Fruit fly (Drosophila melanogaster) whole organism, embryonic: Measurements from ENCODE around the gene CG8300.

Source experiments
- Bteb2 ChIP-seq: fragments of 200-800 bp; sonication (Bioruptor generic); optimal IDR thresholded peaks from 2 replicates; lab custom pipeline; 2016; ENCODE audit warnings: missing biosample characterization, missing genetic modification characterization
- C15 ChIP-seq: fragments of 200-800 bp; sonication (Bioruptor generic); IDR thresholded peaks from 3 replicates; pipeline ENCODE4 v1.3.6; 2022; ENCODE audit warnings: missing biosample characterization, missing genetic modification characterization
- CG11504 ChIP-seq: fragments of 200-800 bp; sonication (Bioruptor generic); optimal IDR thresholded peaks from 3 replicates; lab custom pipeline; 2019; ENCODE audit warnings: missing biosample characterization, mild to moderate bottlenecking, missing genetic modification characterization, moderate library complexity
- CG12769 ChIP-seq: fragments of 200-800 bp; sonication (Bioruptor generic); optimal IDR thresholded peaks from 2 replicates; lab custom pipeline; 2019; ENCODE audit warnings: missing biosample characterization, mild to moderate bottlenecking, missing genetic modification characterization, moderate library complexity
- CG13287 ChIP-seq: fragments of 200-800 bp; sonication (Bioruptor generic); IDR thresholded peaks from 2 replicates; pipeline ENCODE4 v1.3.6; 2022; ENCODE audit warnings: missing biosample characterization, missing genetic modification characterization; ENCODE audit not compliant: partially characterized antibody
- CG14667 ChIP-seq: fragments of 200-800 bp; sonication (Bioruptor generic); IDR thresholded peaks from 2 replicates; pipeline ENCODE4 v1.3.6; 2022; ENCODE audit warnings: missing biosample characterization, missing genetic modification characterization
- CG15479 ChIP-seq: fragments of 200-800 bp; sonication (Bioruptor generic); optimal IDR thresholded peaks from 3 replicates; lab custom pipeline; 2019; ENCODE audit warnings: missing biosample characterization, mild to moderate bottlenecking, missing genetic modification characterization, moderate library complexity
- CG1603 ChIP-seq: fragments of 200-800 bp; sonication (Bioruptor generic); optimal IDR thresholded peaks from 2 replicates; lab custom pipeline; 2019; ENCODE audit warnings: missing biosample characterization, mild to moderate bottlenecking, missing genetic modification characterization, moderate library complexity
- CG16779 ChIP-seq: fragments of 200-800 bp; sonication (Bioruptor generic); IDR thresholded peaks from 2 replicates; pipeline ENCODE4 v1.3.6; 2022; ENCODE audit warnings: missing biosample characterization, missing genetic modification characterization
- CG18599 ChIP-seq: fragments of 200-800 bp; sonication (Bioruptor generic); optimal IDR thresholded peaks from 3 replicates; lab custom pipeline; 2017; ENCODE audit warnings: missing biosample characterization, missing genetic modification characterization, mild to moderate bottlenecking, moderate library complexity, missing genetic modification reagents
- CG2120 ChIP-seq: fragments of 200-800 bp; sonication (Bioruptor generic); optimal IDR thresholded peaks from 3 replicates; lab custom pipeline; 2016; ENCODE audit warnings: missing biosample characterization, missing genetic modification characterization
- CG2678 ChIP-seq: fragments of 200-800 bp; sonication (Bioruptor generic); optimal IDR thresholded peaks from 3 replicates; lab custom pipeline; 2019; ENCODE audit warnings: missing biosample characterization, mild to moderate bottlenecking, missing genetic modification characterization, moderate library complexity
- CG30020 ChIP-seq: fragments of 200-800 bp; optimal IDR thresholded peaks from 2 replicates; lab custom pipeline; 2019; ENCODE audit warnings: missing biosample characterization, mild to moderate bottlenecking, missing genetic modification characterization, moderate library complexity
- CG6175 ChIP-seq: fragments of 200-800 bp; sonication (Bioruptor generic); IDR thresholded peaks from 3 replicates; pipeline ENCODE4 v1.3.6; 2022; ENCODE audit warnings: missing biosample characterization, missing genetic modification characterization
- CG8290 ChIP-seq, 3 experiments: fragments of 200-800 bp; sonication (Bioruptor generic); optimal IDR thresholded peaks; 2 replicates each; lab custom pipeline; 2016 to 2019; ENCODE audit warnings: missing biosample characterization in 3 of 3, missing genetic modification characterization in 3 of 3, mild to moderate bottlenecking in 2 of 3, moderate library complexity in 1 of 3
- Dp ChIP-seq: fragments of 200-800 bp; sonication (Bioruptor generic); optimal IDR thresholded peaks from 2 replicates; lab custom pipeline; 2018; ENCODE audit warnings: missing biosample characterization, mild to moderate bottlenecking, missing genetic modification characterization, moderate library complexity
- E2f1 ChIP-seq: fragments of 200-800 bp; sonication (Bioruptor generic); IDR thresholded peaks from 2 replicates; pipeline ENCODE4 v1.3.6; 2022; ENCODE audit warnings: missing biosample characterization, missing genetic modification characterization
- E2f2 ChIP-seq: fragments of 200-800 bp; sonication (Bioruptor generic); IDR thresholded peaks from 2 replicates; pipeline ENCODE4 v1.3.6; 2022; ENCODE audit warnings: missing biosample characterization, missing genetic modification characterization
- Ets65A ChIP-seq: fragments of 200-800 bp; sonication (Bioruptor generic); peaks from one replicate; lab custom pipeline; 2016; ENCODE audit warnings: missing biosample characterization, missing genetic modification characterization
- HLH4C ChIP-seq: fragments of 200-800 bp; sonication (Bioruptor generic); IDR thresholded peaks from 3 replicates; pipeline ENCODE4 v1.3.6; 2022; ENCODE audit warnings: missing biosample characterization, missing genetic modification characterization; ENCODE audit not compliant: partially characterized antibody
- Hand ChIP-seq: fragments of 200-800 bp; sonication (Bioruptor generic); optimal IDR thresholded peaks from 2 replicates; lab custom pipeline; 2017; ENCODE audit warnings: mild to moderate bottlenecking, missing biosample characterization, missing genetic modification reagents, missing genetic modification characterization
- Hr51 ChIP-seq, 2 experiments: fragments of 200-800 bp; sonication (Bioruptor generic); optimal IDR thresholded peaks; 2 replicates in 1 of 2; 3 replicates in 1 of 2; lab custom pipeline; 2016 to 2018; ENCODE audit warnings: missing biosample characterization in 2 of 2, missing genetic modification characterization in 2 of 2, mild to moderate bottlenecking in 1 of 2, moderate library complexity in 1 of 2
- Jarid2 ChIP-seq: fragments of 200-800 bp; sonication (Bioruptor generic); optimal IDR thresholded peaks from 3 replicates; lab custom pipeline; 2017; ENCODE audit warnings: mild to moderate bottlenecking, missing biosample characterization, missing genetic modification reagents, missing genetic modification characterization
- MESR4 ChIP-seq: fragments of 200-800 bp; sonication (Bioruptor generic); optimal IDR thresholded peaks from 2 replicates; lab custom pipeline; 2018; ENCODE audit warnings: missing biosample characterization, mild to moderate bottlenecking, missing genetic modification characterization, moderate library complexity
- Med ChIP-seq: fragments of 200-800 bp; sonication (Bioruptor generic); peaks from one replicate; lab custom pipeline; 2016; ENCODE audit warnings: missing biosample characterization, missing genetic modification characterization, mild to moderate bottlenecking, inconsistent platforms, moderate library complexity
- Myb ChIP-seq: fragments of 200-800 bp; sonication (Bioruptor generic); optimal IDR thresholded peaks from 2 replicates; lab custom pipeline; 2016; ENCODE audit warnings: missing biosample characterization, missing genetic modification characterization
- NFAT ChIP-seq: fragments of 200-800 bp; sonication (Bioruptor generic); IDR thresholded peaks from 2 replicates; pipeline ENCODE4 v1.3.6; 2022; ENCODE audit warnings: missing biosample characterization, missing genetic modification characterization
- Nf-YC ChIP-seq: fragments of 200-800 bp; optimal IDR thresholded peaks from 3 replicates; lab custom pipeline; 2019; ENCODE audit warnings: missing biosample characterization, mild to moderate bottlenecking, missing genetic modification characterization, moderate library complexity
- Ptx1 ChIP-seq: fragments of 200-800 bp; sonication (Bioruptor generic); IDR thresholded peaks from 2 replicates; pipeline ENCODE4 v1.3.6; 2022; ENCODE audit warnings: missing biosample characterization, missing genetic modification characterization
- Rfx ChIP-seq: fragments of 200-800 bp; sonication (Bioruptor generic); IDR thresholded peaks from 2 replicates; pipeline ENCODE4 v1.3.6; 2022; ENCODE audit warnings: missing biosample characterization, missing genetic modification characterization
- amos ChIP-seq: fragments of 200-800 bp; sonication (Bioruptor generic); IDR thresholded peaks from 2 replicates; pipeline ENCODE4 v1.3.6; 2022; ENCODE audit warnings: missing biosample characterization, missing genetic modification characterization; ENCODE audit not compliant: partially characterized antibody
- dmrt99B ChIP-seq: fragments of 200-800 bp; sonication (Bioruptor generic); optimal IDR thresholded peaks from 2 replicates; lab custom pipeline; 2018; ENCODE audit warnings: missing biosample characterization, mild to moderate bottlenecking, missing genetic modification characterization, moderate library complexity
- gem ChIP-seq: fragments of 200-800 bp; sonication (Bioruptor generic); optimal IDR thresholded peaks from 2 replicates; lab custom pipeline; 2019; ENCODE audit warnings: missing biosample characterization, mild to moderate bottlenecking, missing genetic modification characterization, moderate library complexity
- gro ChIP-seq: fragments of 200-800 bp; sonication (Bioruptor generic); optimal IDR thresholded peaks from 2 replicates; lab custom pipeline; 2016; ENCODE audit warnings: missing biosample characterization, missing genetic modification characterization
- lab ChIP-seq: fragments of 200-800 bp; sonication (Bioruptor generic); optimal IDR thresholded peaks from 3 replicates; lab custom pipeline; 2017; ENCODE audit warnings: missing biosample characterization, missing genetic modification characterization, mild to moderate bottlenecking, moderate library complexity, missing genetic modification reagents
- lmd ChIP-seq: fragments of 200-800 bp; sonication (Bioruptor generic); IDR thresholded peaks from 2 replicates; pipeline ENCODE4 v1.3.6; 2022; ENCODE audit warnings: missing biosample characterization, missing genetic modification characterization
- ro ChIP-seq: fragments of 200-800 bp; sonication (Bioruptor generic); IDR thresholded peaks from 2 replicates; pipeline ENCODE4 v1.3.6; 2022; ENCODE audit warnings: missing biosample characterization, missing genetic modification characterization
- row ChIP-seq: fragments of 200-800 bp; sonication (Bioruptor generic); IDR thresholded peaks from 3 replicates; pipeline ENCODE4 v1.3.6; 2022; ENCODE audit warnings: missing biosample characterization, missing genetic modification characterization
- sens-2 ChIP-seq: fragments of 200-800 bp; sonication (Bioruptor generic); IDR thresholded peaks from 2 replicates; pipeline ENCODE4 v1.3.6; 2022; ENCODE audit warnings: missing biosample characterization, missing genetic modification characterization
- stc ChIP-seq: fragments of 200-800 bp; sonication (Bioruptor generic); IDR thresholded peaks from 2 replicates; pipeline ENCODE4 v1.3.6; 2022; ENCODE audit warnings: missing biosample characterization, missing genetic modification characterization
- unc-4 ChIP-seq: fragments of 200-800 bp; sonication (Bioruptor generic); IDR thresholded peaks from 2 replicates; pipeline ENCODE4 v1.3.6; 2022; ENCODE audit warnings: missing biosample characterization, missing genetic modification characterization; ENCODE audit not compliant: partially characterized antibody
- vnd ChIP-seq: fragments of 200-800 bp; sonication (Bioruptor generic); IDR thresholded peaks from 3 replicates; pipeline ENCODE4 v1.3.6; 2022; ENCODE audit warnings: missing biosample characterization, missing genetic modification characterization; ENCODE audit not compliant: partially characterized antibody
- wek ChIP-seq: fragments of 200-800 bp; sonication (Bioruptor generic); optimal IDR thresholded peaks from 3 replicates; lab custom pipeline; 2018; ENCODE audit warnings: missing biosample characterization, mild to moderate bottlenecking, missing genetic modification characterization, moderate library complexity
- yki ChIP-seq: fragments of >200 bp; optimal IDR thresholded peaks from 3 replicates; lab custom pipeline; 2018

Gene CG8300

dm6 chrX:7063563-7063962, 41.1 kb upstream of the CG8300 start:
- TF ChIP-seq lmd (GFP tag; lab: Robert Waterston, UW) (peak; percentile 32; the same call in 1 of the 2 replicates), HLH4C (GFP tag; lab: Robert Waterston, UW) (no peak), CG2120 (GFP tag; lab: Kevin White, UChicago) (peak; percentile 4), CG16779 (GFP tag; lab: Robert Waterston, UW) (no peak), CG11504 (tag; lab: Kevin White, UChicago) (peak; percentile 15), gem (tag; lab: Kevin White, UChicago) (peak; percentile 18), stc (GFP tag; lab: Robert Waterston, UW) (no peak), lab (GFP tag; lab: Kevin White, UChicago) (peak; percentile 26), Ptx1 (GFP tag; lab: Robert Waterston, UW) (0 out of 2 replicates have a peak, but pooled peaks have one; percentile 7), yki (lab: Kevin White, UChicago) (no peak), dmrt99B (tag; lab: Kevin White, UChicago) (peak; percentile 16), Ets65A (peak; percentile 80), MESR4 (GFP tag; lab: Kevin White, UChicago) (no peak), CG2678 (peak; percentile 8), vnd (GFP tag; lab: Robert Waterston, UW) (no peak), CG12769 (tag; lab: Kevin White, UChicago) (peak; percentile 1), row (GFP tag; lab: Robert Waterston, UW) (peak; percentile 26; the same call in 1 of the 3 replicates), wek (no peak), Med (peak; percentile 67), Bteb2 (GFP tag; lab: Kevin White, UChicago) (no peak), CG1603 (tag; lab: Kevin White, UChicago) (peak; percentile 18), CG18599 (GFP tag; lab: Kevin White, UChicago) (peak; percentile 18), CG8290 (GFP tag; optimal IDR thresholded peaks at IDR 0.05; lab: Kevin White, UChicago) (no peak), CG8290 (tag; optimal IDR thresholded peaks at IDR 0.05; lab: Kevin White, UChicago) (peak in 1 of 2 experiments; percentile 32), Myb (no peak), Hand (GFP tag; lab: Kevin White, UChicago) (peak; percentile 3)

dm6 chrX:7065835-7066234, 38.9 kb upstream of the CG8300 start, which contains the start of gene CG12541:
Gene CG12541 (minus strand): TSS chrX:7066052.
- peak; percentile 2 for TF ChIP-seq gro (GFP tag; lab: Kevin White, UChicago)
- peak; percentile 7; the same call in 1 of the 2 replicates for TF ChIP-seq amos (GFP tag; lab: Robert Waterston, UW)
- no peak for TF ChIP-seq CG6175 (GFP tag; lab: Robert Waterston, UW)
- no peak for TF ChIP-seq sens-2 (GFP tag; lab: Robert Waterston, UW)
- peak; percentile 74 for TF ChIP-seq Med
- TF ChIP-seq Rfx (GFP tag; lab: Robert Waterston, UW) = 0 out of 2 replicates have a peak, but pooled peaks have one; percentile 25
- TF ChIP-seq C15 = 0 out of 3 replicates have a peak, but pooled peaks have one; percentile 19
- no peak for TF ChIP-seq CG8290 (GFP tag; optimal IDR thresholded peaks at IDR 0.05; lab: Kevin White, UChicago)
- TF ChIP-seq CG8290 (tag; optimal IDR thresholded peaks at IDR 0.05; lab: Kevin White, UChicago) = peak in 1 of 2 experiments; percentile 36
- no peak for TF ChIP-seq CG15479 (GFP tag; lab: Kevin White, UChicago)
- no peak for TF ChIP-seq CG14667 (GFP tag; lab: Robert Waterston, UW)
- TF ChIP-seq Jarid2 = peak; percentile 76
- TF ChIP-seq CG30020 (tag; lab: Kevin White, UChicago) = no peak
- TF ChIP-seq lab (GFP tag; lab: Kevin White, UChicago) = peak; percentile 4
- peak; percentile 51 for TF ChIP-seq E2f2 (GFP tag; lab: Robert Waterston, UW)
- TF ChIP-seq Nf-YC (tag; lab: Kevin White, UChicago) = peak; percentile 6
- peak in 1 of 2 experiments; percentile 11 for TF ChIP-seq Hr51 (GFP tag; optimal IDR thresholded peaks at IDR 0.05; lab: Kevin White, UChicago)
- peak; percentile 38; the same call in 1 of the 2 replicates for TF ChIP-seq E2f1
- TF ChIP-seq NFAT (GFP tag; lab: Robert Waterston, UW) = peak; percentile 27; the same call in 1 of the 2 replicates
- TF ChIP-seq unc-4 (GFP tag; lab: Robert Waterston, UW) = 0 out of 2 replicates have a peak, but pooled peaks have one; percentile 14
- no peak for TF ChIP-seq ro (GFP tag; lab: Robert Waterston, UW)
- peak; percentile 20 for TF ChIP-seq Dp (GFP tag; lab: Kevin White, UChicago)
- peak; percentile 33; the same call in 1 of the 2 replicates for TF ChIP-seq CG13287
